Worm (Caenorhabditis elegans) whole organism, mixed stage, embryonic: ENCODE measurements around the gene R09E10.1.

Experiments
- bed-3 ChIP-seq: fragments of 200-800 bp; sonication (Bioruptor generic); optimal IDR thresholded peaks from 3 replicates; lab custom pipeline; 2018; ENCODE audit warnings: mild to moderate bottlenecking, missing genetic modification characterization, moderate library complexity, missing compliant biosample characterization
- blmp-1 ChIP-seq: fragments of 150-350 bp; optimal IDR thresholded peaks from 2 replicates; lab custom pipeline; 2014; ENCODE audit warnings: missing biosample characterization, missing genetic modification characterization
- ceh-43 ChIP-seq: fragments of 200-800 bp; sonication (Bioruptor generic); optimal IDR thresholded peaks from 2 replicates; lab custom pipeline; 2018; ENCODE audit warnings: mild to moderate bottlenecking, missing genetic modification characterization, moderate library complexity, missing compliant biosample characterization
- ceh-83 ChIP-seq: fragments of 200-800 bp; sonication (Bioruptor generic); optimal IDR thresholded peaks from 2 replicates; lab custom pipeline; 2018; ENCODE audit warnings: mild to moderate bottlenecking, missing genetic modification characterization, missing compliant biosample characterization
- ces-1 ChIP-seq: fragments of 150-350 bp; optimal IDR thresholded peaks from 2 replicates; lab custom pipeline; 2014; ENCODE audit warnings: missing biosample characterization, missing genetic modification reagents, missing genetic modification characterization
- cnd-1 ChIP-seq: fragments of 200-800 bp; sonication (Bioruptor generic); optimal IDR thresholded peaks from 2 replicates; lab custom pipeline; 2018; ENCODE audit warnings: mild to moderate bottlenecking, missing genetic modification characterization, missing compliant biosample characterization
- drap-1 ChIP-seq: fragments of 200-800 bp; sonication (Bioruptor generic); optimal IDR thresholded peaks from 3 replicates; lab custom pipeline; 2018; ENCODE audit warnings: mild to moderate bottlenecking, missing genetic modification characterization, missing compliant biosample characterization
- elt-1 ChIP-seq: sonication (generic microtip); optimal IDR thresholded peaks from 2 replicates; lab custom pipeline; 2017; ENCODE audit warnings: missing genetic modification characterization, mild to moderate bottlenecking, missing compliant biosample characterization, antibody characterized with exemption, moderate library complexity, borderline replicate concordance; ENCODE audit not compliant: insufficient read depth
- elt-3 ChIP-seq: fragments of 150-350 bp; optimal IDR thresholded peaks from 2 replicates; lab custom pipeline; 2014; ENCODE audit warnings: missing biosample characterization, missing genetic modification characterization
- flh-1 ChIP-seq: fragments of 200-800 bp; sonication (Bioruptor generic); optimal IDR thresholded peaks from 2 replicates; lab custom pipeline; 2018; ENCODE audit warnings: mild to moderate bottlenecking, missing genetic modification characterization, moderate library complexity, missing compliant biosample characterization
- ham-2 ChIP-seq: fragments of 200-800 bp; sonication (Bioruptor generic); optimal IDR thresholded peaks from 2 replicates; lab custom pipeline; 2018; ENCODE audit warnings: mild to moderate bottlenecking, missing genetic modification characterization, missing compliant biosample characterization
- hlh-1 ChIP-seq: fragments of 150-350 bp; optimal IDR thresholded peaks from 2 replicates; lab custom pipeline; 2014; ENCODE audit warnings: missing biosample characterization, missing genetic modification reagents, missing genetic modification characterization
- lin-32 ChIP-seq: fragments of 200-800 bp; sonication (Bioruptor generic); optimal IDR thresholded peaks from 2 replicates; lab custom pipeline; 2018; ENCODE audit warnings: mild to moderate bottlenecking, missing genetic modification characterization, missing compliant biosample characterization
- lsy-2 ChIP-seq: fragments of 150-350 bp; optimal IDR thresholded peaks from 2 replicates; lab custom pipeline; 2014; ENCODE audit warnings: missing biosample characterization, missing genetic modification characterization
- mab-5 ChIP-seq: fragments of 150-350 bp; optimal IDR thresholded peaks from 2 replicates; lab custom pipeline; 2014; ENCODE audit warnings: missing biosample characterization, missing genetic modification characterization
- mep-1 ChIP-seq: fragments of 150-350 bp; optimal IDR thresholded peaks from 2 replicates; lab custom pipeline; 2017; ENCODE audit warnings: missing biosample characterization, missing genetic modification reagents, missing genetic modification characterization, inconsistent platforms
- nhr-12 ChIP-seq: fragments of 150-350 bp; optimal IDR thresholded peaks from 2 replicates; lab custom pipeline; 2014; ENCODE audit warnings: missing biosample characterization, missing genetic modification characterization
- nhr-2 ChIP-seq: fragments of 150-350 bp; optimal IDR thresholded peaks from 2 replicates; lab custom pipeline; 2014; ENCODE audit warnings: missing biosample characterization, missing genetic modification characterization
- nhr-237 ChIP-seq: fragments of 150-350 bp; optimal IDR thresholded peaks from 2 replicates; lab custom pipeline; 2014; ENCODE audit warnings: missing biosample characterization, missing genetic modification characterization
- nhr-28 ChIP-seq: fragments of 150-350 bp; optimal IDR thresholded peaks from 2 replicates; lab custom pipeline; 2014; ENCODE audit warnings: missing biosample characterization, missing genetic modification characterization
- nhr-76 ChIP-seq: sonication (generic microtip); optimal IDR thresholded peaks from 2 replicates; lab custom pipeline; 2017; ENCODE audit warnings: missing biosample characterization, missing genetic modification characterization
- pha-4 ChIP-seq: fragments of 150-350 bp; optimal IDR thresholded peaks from 2 replicates; lab custom pipeline; 2018; ENCODE audit warnings: missing biosample characterization, missing genetic modification reagents, missing genetic modification characterization
- sem-2 ChIP-seq: fragments of 200-800 bp; sonication (Bioruptor generic); optimal IDR thresholded peaks from 2 replicates; lab custom pipeline; 2018; ENCODE audit warnings: mild to moderate bottlenecking, missing genetic modification characterization, missing compliant biosample characterization
- snpc-4 ChIP-seq: fragments of 150-350 bp; optimal IDR thresholded peaks from 2 replicates; lab custom pipeline; 2014; ENCODE audit warnings: missing biosample characterization, missing genetic modification characterization
- sptf-1 ChIP-seq: sonication (generic microtip); optimal IDR thresholded peaks from 2 replicates; lab custom pipeline; 2017; ENCODE audit warnings: mild to moderate bottlenecking, missing genetic modification characterization, moderate library complexity, missing compliant biosample characterization
- tbx-8 ChIP-seq: fragments of 200-800 bp; sonication (Bioruptor generic); optimal IDR thresholded peaks from 2 replicates; lab custom pipeline; 2018; ENCODE audit warnings: mild to moderate bottlenecking, missing genetic modification characterization, moderate library complexity, missing compliant biosample characterization
- unc-120 ChIP-seq: sonication (generic microtip); optimal IDR thresholded peaks from 2 replicates; lab custom pipeline; 2017; ENCODE audit warnings: missing genetic modification characterization, missing compliant biosample characterization; ENCODE audit not compliant: poor library complexity, severe bottlenecking
- unc-39 ChIP-seq: fragments of 150-350 bp; optimal IDR thresholded peaks from 2 replicates; lab custom pipeline; 2014; ENCODE audit warnings: missing biosample characterization, missing genetic modification characterization
- zip-8 ChIP-seq: fragments of 150-350 bp; optimal IDR thresholded peaks from 2 replicates; lab custom pipeline; 2014; ENCODE audit warnings: missing biosample characterization, missing genetic modification characterization

The R09E10.1 gene

DNA sequence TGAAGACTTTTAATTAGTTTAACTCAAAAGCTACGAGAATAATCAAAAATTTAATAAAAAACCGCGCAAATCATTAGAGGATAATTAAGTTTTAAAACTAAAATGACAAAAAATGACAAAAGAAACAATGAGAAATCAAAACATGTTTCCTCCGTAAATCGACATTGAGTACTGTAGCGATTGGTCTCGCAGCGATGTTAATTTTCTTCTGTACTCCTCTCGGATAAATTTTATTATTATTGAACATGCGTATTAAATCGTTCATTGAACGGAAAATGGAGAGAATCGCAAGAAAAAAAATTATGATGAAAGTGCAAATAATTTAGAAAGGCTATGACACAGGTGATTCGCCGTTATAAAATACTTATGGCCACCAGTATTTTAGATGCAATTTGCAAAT lies 37.2 kb downstream of the R09E10.1 start:
- TF ChIP-seq zip-8: no peak
- no peak for TF ChIP-seq bed-3
- TF ChIP-seq unc-39: no peak
- no peak for TF ChIP-seq flh-1 (GFP tag; lab: Kevin White, UChicago)
- no peak for TF ChIP-seq nhr-76
- TF ChIP-seq sptf-1 (tag; lab: Kevin White, UChicago): no peak
- TF ChIP-seq lsy-2 (tag; lab: Kevin White, UChicago): no peak
- TF ChIP-seq drap-1 (GFP tag; lab: Kevin White, UChicago): no peak
- TF ChIP-seq nhr-237: no peak
- TF ChIP-seq mep-1 (tag; lab: Kevin White, UChicago): no peak
- TF ChIP-seq blmp-1 (tag; lab: Kevin White, UChicago): no peak
- no peak for TF ChIP-seq ham-2 (GFP tag; lab: Kevin White, UChicago)
- no peak for TF ChIP-seq hlh-1 (tag; lab: Kevin White, UChicago)
- no peak for TF ChIP-seq lin-32 (GFP tag; lab: Kevin White, UChicago)
- TF ChIP-seq tbx-8 (GFP tag; lab: Kevin White, UChicago): no peak
- no peak for TF ChIP-seq sem-2
- TF ChIP-seq mab-5: no peak
- TF ChIP-seq cnd-1: no peak

DNA sequence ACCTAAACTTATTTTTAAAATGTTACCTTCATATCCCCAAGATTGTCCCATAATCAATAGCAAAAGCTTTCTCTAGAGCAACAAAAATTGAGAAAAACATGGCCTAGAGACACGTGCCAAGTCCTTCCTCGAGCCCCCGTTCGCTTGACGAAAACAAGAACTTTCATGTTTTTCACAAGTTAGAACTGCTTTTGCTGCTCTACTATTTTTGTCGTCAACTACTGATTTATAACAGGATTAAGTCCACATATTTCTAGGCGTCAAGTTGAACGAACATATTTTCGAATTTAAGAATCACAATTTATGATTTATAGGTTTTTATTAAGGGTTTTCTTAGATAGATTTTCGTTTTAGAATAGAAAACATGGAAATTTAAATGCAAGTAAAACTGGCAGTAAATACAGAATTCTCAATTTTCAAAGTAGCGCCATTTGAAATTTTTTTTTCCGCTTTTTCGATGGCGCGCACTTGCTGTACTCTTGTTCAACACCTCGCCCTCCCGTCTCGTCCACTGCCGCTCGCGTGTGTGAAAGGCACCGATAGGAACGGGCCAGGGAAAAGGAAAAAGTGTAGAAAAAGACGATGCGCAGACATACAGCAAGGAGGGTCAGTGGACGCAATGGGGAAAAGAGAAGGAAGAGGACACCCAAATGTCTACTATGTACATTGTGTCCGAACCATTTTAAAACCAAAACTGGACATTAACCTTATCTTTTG lies 38.2 kb downstream of the R09E10.1 start, which contains the start of gene rad-51:
rad-51 (minus strand) TSS at position 51 of the 717 bp plus-strand sequence.
- TF ChIP-seq mep-1 (tag; lab: Kevin White, UChicago) (peak; percentile 66), cnd-1 (no peak), unc-120 (tag; lab: Kevin White, UChicago) (peak; percentile 57), nhr-2 (peak; percentile 18)

DNA sequence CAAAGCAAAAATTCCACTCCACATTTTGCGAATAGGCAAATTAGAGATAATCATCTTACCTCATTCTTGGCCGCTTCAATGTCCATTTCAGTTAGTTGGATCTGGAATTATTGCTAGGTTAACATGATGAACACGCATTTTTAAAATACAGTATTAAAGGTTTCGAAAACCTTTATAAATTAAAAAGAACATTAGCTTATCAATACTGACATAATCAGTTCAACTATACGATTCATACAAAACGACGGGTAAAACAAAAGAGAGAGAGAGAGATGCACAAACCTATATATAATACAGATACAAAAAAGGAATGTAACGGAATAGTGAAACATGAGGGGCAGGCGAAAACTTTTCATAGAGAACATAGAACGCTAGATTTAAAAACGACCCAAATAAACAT lies 41.1 kb downstream of the R09E10.1 start, which contains the start of gene thk-1:
thk-1 (minus strand) TSS at position 101 of the 400 bp plus-strand sequence.
- TF ChIP-seq unc-120 (tag; lab: Kevin White, UChicago): no peak
- TF ChIP-seq cnd-1: no peak
- TF ChIP-seq nhr-76: no peak
- TF ChIP-seq snpc-4 (tag; lab: Kevin White, UChicago): no peak

DNA sequence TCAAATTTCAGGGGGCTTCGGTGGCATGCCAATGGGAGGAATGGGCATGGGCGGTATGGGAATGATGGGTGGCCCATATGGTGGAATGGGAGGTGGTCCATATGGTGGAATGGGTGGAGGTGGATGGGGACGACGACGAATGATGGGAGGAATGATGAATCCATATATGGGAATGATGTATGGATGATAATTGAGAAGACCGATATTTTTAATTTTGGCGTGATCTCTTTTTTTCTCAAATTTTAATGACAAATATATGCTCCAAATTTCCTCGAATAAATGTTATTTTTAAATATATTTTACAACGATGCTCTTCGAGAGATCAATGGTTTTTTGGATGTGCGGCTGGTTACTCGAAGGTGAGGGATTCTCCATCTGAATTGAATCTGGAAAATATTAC lies 44.8 kb downstream of the R09E10.1 start, which contains the start of gene Y43C5A.4:
Y43C5A.4 (plus strand) TSS at position 301 of the 400 bp plus-strand sequence.
- TF ChIP-seq tbx-8 (GFP tag; lab: Kevin White, UChicago): no peak
- no peak for TF ChIP-seq ces-1 (GFP tag; lab: Kevin White, UChicago)
- TF ChIP-seq hlh-1 (tag; lab: Kevin White, UChicago): no peak
- no peak for TF ChIP-seq bed-3
- TF ChIP-seq ceh-83 (GFP tag; lab: Kevin White, UChicago): no peak
- no peak for TF ChIP-seq drap-1 (GFP tag; lab: Kevin White, UChicago)
- TF ChIP-seq unc-39: no peak
- TF ChIP-seq sem-2: no peak
- TF ChIP-seq, all 35 proteins: peak for 0

DNA sequence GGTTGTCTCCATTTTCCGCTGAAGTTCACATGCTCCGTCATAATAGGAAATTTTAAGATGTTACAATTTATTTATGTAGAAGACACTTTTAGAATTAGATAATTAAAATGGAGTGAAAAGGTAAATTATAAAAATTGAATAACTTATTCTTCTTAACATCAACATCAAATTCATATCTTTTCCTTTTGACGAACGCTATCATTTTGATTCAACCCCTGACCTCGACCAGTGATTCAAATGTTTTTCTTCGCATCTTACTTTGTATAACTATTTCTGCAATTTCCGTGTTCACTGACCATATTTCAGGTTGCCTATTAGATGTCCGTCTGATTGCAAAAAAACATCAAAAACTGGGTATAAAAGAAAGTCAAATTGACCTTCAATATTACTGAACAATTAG lies 45.6 kb downstream of the R09E10.1 start, which contains the start of gene Y43C5A.7:
Y43C5A.7 (plus strand) TSS at position 301 of the 400 bp plus-strand sequence.
- TF ChIP-seq mab-5: no peak
- TF ChIP-seq pha-4: no peak
- TF ChIP-seq lsy-2 (tag; lab: Kevin White, UChicago): no peak
- TF ChIP-seq tbx-8 (GFP tag; lab: Kevin White, UChicago): no peak
- TF ChIP-seq elt-3 (tag; lab: Kevin White, UChicago): no peak
- TF ChIP-seq nhr-28 (tag; lab: Kevin White, UChicago): no peak
- TF ChIP-seq ceh-43 (GFP tag; lab: Kevin White, UChicago): no peak
- TF ChIP-seq unc-120 (tag; lab: Kevin White, UChicago): no peak
- no peak for TF ChIP-seq bed-3
- TF ChIP-seq zip-8: no peak
- TF ChIP-seq flh-1 (GFP tag; lab: Kevin White, UChicago): no peak
- no peak for TF ChIP-seq mep-1 (tag; lab: Kevin White, UChicago)
- no peak for TF ChIP-seq nhr-12 (tag; lab: Kevin White, UChicago)
- no peak for TF ChIP-seq elt-1
- no peak for TF ChIP-seq unc-39
